Fruit fly (Drosophila melanogaster): ENCODE measurements around the gene Ptp61F.
A peak's percentile ranks its signal among the peaks of the same experiment; 100 is the strongest.

The Ptp61F gene

dm6 chr3L:1469241-1469640 is 5.8 kb downstream of the Ptp61F start:
- peak; percentile 21; the same call in 1 of the 2 replicates for TF ChIP-seq nerfin-2 (GFP tag; IDR thresholded peaks at IDR 0.05; ENCODE audit: partially characterized antibody)
- 0 out of 3 replicates have a peak, but pooled peaks have one; percentile 28 for TF ChIP-seq CG14860 (GFP tag; IDR thresholded peaks at IDR 0.05; ENCODE audit: partially characterized antibody)
- TF ChIP-seq abd-A (tag; optimal IDR thresholded peaks at IDR 0.05) = no peak
- TF ChIP-seq inv (GFP tag; IDR thresholded peaks at IDR 0.05; ENCODE audit: partially characterized antibody) = peak; percentile 20; the same call in 1 of the 2 replicates
- TF ChIP-seq crp (GFP tag; optimal IDR thresholded peaks at IDR 0.05) = no peak
- peak; percentile 59 for TF ChIP-seq CG16813 (GFP tag; IDR thresholded peaks at IDR 0.05; ENCODE audit: partially characterized antibody)
- 0 out of 3 replicates have a peak, but pooled peaks have one; percentile 16 for TF ChIP-seq CG6791 (GFP tag; IDR thresholded peaks at IDR 0.05; ENCODE audit: partially characterized antibody)
- TF ChIP-seq CG15696 (tag; optimal IDR thresholded peaks at IDR 0.05) = no peak
- TF ChIP-seq H2.0 (GFP tag; IDR thresholded peaks at IDR 0.05) = no peak
- TF ChIP-seq HLH4C (GFP tag; IDR thresholded peaks at IDR 0.05; ENCODE audit: partially characterized antibody) = peak; percentile 51
- no peak for TF ChIP-seq CG5180 (GFP tag; optimal IDR thresholded peaks at IDR 0.05)

dm6 chr3L:1464465-1464864 is 10.6 kb downstream of the Ptp61F start:
- no peak for TF ChIP-seq CG7786 (GFP tag; optimal IDR thresholded peaks at IDR 0.05)
- peak; percentile 45 for TF ChIP-seq nmo (GFP tag; optimal IDR thresholded peaks at IDR 0.05)
- TF ChIP-seq onecut (GFP tag; IDR thresholded peaks at IDR 0.05) = peak; percentile 13; the same call in 1 of the 2 replicates
- 0 out of 2 replicates have a peak, but pooled peaks have one; percentile 19 for TF ChIP-seq ara (GFP tag; IDR thresholded peaks at IDR 0.05)
- TF ChIP-seq HmgZ (tag; optimal IDR thresholded peaks at IDR 0.05) = no peak
- TF ChIP-seq zfh1 (GFP tag; IDR thresholded peaks at IDR 0.05) = peak; percentile 49; the same call in 1 of the 3 replicates
- TF ChIP-seq CG8924 (tag; optimal IDR thresholded peaks at IDR 0.05) = no peak
- no peak for TF ChIP-seq Mrtf (GFP tag; IDR thresholded peaks at IDR 0.05)
- 0 out of 2 replicates have a peak, but pooled peaks have one; percentile 29 for TF ChIP-seq CG4360 (GFP tag; IDR thresholded peaks at IDR 0.05)
- TF ChIP-seq CG7839 (tag; optimal IDR thresholded peaks at IDR 0.05) = peak; percentile 41
- TF ChIP-seq CG7987 (GFP tag; optimal IDR thresholded peaks at IDR 0.05) = no peak
- TF ChIP-seq CG17361 (GFP tag; IDR thresholded peaks at IDR 0.05) = peak; percentile 52; the same call in 2 of the 3 replicates
- TF ChIP-seq row (GFP tag; IDR thresholded peaks at IDR 0.05) = peak; percentile 29; the same call in 1 of the 3 replicates
- TF ChIP-seq CHES-1-like (GFP tag; optimal IDR thresholded peaks at IDR 0.05) = no peak
- peak; percentile 7 for TF ChIP-seq chn (GFP tag; optimal IDR thresholded peaks at IDR 0.05)
- peak; percentile 39 for TF ChIP-seq ewg (GFP tag; optimal IDR thresholded peaks at IDR 0.05)
- TF ChIP-seq danr (GFP tag; IDR thresholded peaks at IDR 0.05) = no peak
- no peak for TF ChIP-seq pum (GFP tag; optimal IDR thresholded peaks at IDR 0.05)
- TF ChIP-seq CG32767 (GFP tag; IDR thresholded peaks at IDR 0.05) = 0 out of 2 replicates have a peak, but pooled peaks have one; percentile 31
- TF ChIP-seq pzg (GFP tag; optimal IDR thresholded peaks at IDR 0.05) = no peak
- no peak for TF ChIP-seq CG6854 (GFP tag; optimal IDR thresholded peaks at IDR 0.05)
- TF ChIP-seq CG10209 (GFP tag; optimal IDR thresholded peaks at IDR 0.05) = peak; percentile 3
- peak; percentile 48 for TF ChIP-seq Ptx1 (GFP tag; IDR thresholded peaks at IDR 0.05)
- TF ChIP-seq bigmax (GFP tag; optimal IDR thresholded peaks at IDR 0.05) = no peak
- no peak for TF ChIP-seq Asciz (GFP tag; optimal IDR thresholded peaks at IDR 0.05)
- TF ChIP-seq sqz (GFP tag; optimal IDR thresholded peaks at IDR 0.05) = peak; percentile 35
- 0 out of 3 replicates have a peak, but pooled peaks have one; percentile 34 for TF ChIP-seq CG2889 (GFP tag; IDR thresholded peaks at IDR 0.05)
- peak in 1 of 2 experiments; percentile 25 for TF ChIP-seq dpn (GFP tag; optimal IDR thresholded peaks at IDR 0.05)
- peak; percentile 62 for TF ChIP-seq Ssrp (tag; optimal IDR thresholded peaks at IDR 0.05)
- no peak for TF ChIP-seq Pdp1 (GFP tag; optimal IDR thresholded peaks at IDR 0.05)
- no peak for TF ChIP-seq Hmr (GFP tag; optimal IDR thresholded peaks at IDR 0.05)
- TF ChIP-seq dati (GFP tag; IDR thresholded peaks at IDR 0.05) = no peak
- TF ChIP-seq lmd (GFP tag; IDR thresholded peaks at IDR 0.05) = no peak
- TF ChIP-seq CG11085 (GFP tag; IDR thresholded peaks at IDR 0.05) = no peak
- peak; percentile 40 for TF ChIP-seq CG12391 (tag; optimal IDR thresholded peaks at IDR 0.05)
- no peak for TF ChIP-seq org-1 (GFP tag; optimal IDR thresholded peaks at IDR 0.05)
- TF ChIP-seq dmrt11E (tag; optimal IDR thresholded peaks at IDR 0.05) = peak; percentile 42

Data from whole organism, embryonic.